Worm (Caenorhabditis elegans) whole organism, late embryonic: Measurements from ENCODE around the gene oma-2.
A peak's percentile ranks its signal among the peaks of the same experiment; 100 is the strongest.

Source experiments
- C08G9.2 ChIP-seq: sonication (generic microtip); optimal IDR thresholded peaks from 2 replicates; lab custom pipeline; 2016; ENCODE audit warnings: mild to moderate bottlenecking, missing genetic modification characterization, moderate library complexity, missing compliant biosample characterization
- C38D4.7 ChIP-seq: fragments of 200-800 bp; sonication (Bioruptor generic); optimal IDR thresholded peaks from 2 replicates; lab custom pipeline; 2018; ENCODE audit warnings: mild to moderate bottlenecking, missing genetic modification characterization, moderate library complexity, missing compliant biosample characterization
- K09A11.1 ChIP-seq: sonication (generic microtip); optimal IDR thresholded peaks from 2 replicates; lab custom pipeline; 2017; ENCODE audit warnings: antibody characterized with exemption, mild to moderate bottlenecking, missing genetic modification characterization, missing compliant biosample characterization; ENCODE audit not compliant: insufficient read depth
- ahr-1 ChIP-seq: sonication (generic microtip); optimal IDR thresholded peaks from 2 replicates; lab custom pipeline; 2016; ENCODE audit warnings: missing genetic modification characterization, missing compliant biosample characterization
- ama-1 ChIP-seq: fragments of 150-350 bp; optimal IDR thresholded peaks from 2 replicates; lab custom pipeline; 2014
- ceh-22 ChIP-seq: sonication (generic microtip); optimal IDR thresholded peaks from 2 replicates; lab custom pipeline; 2017; ENCODE audit warnings: missing biosample characterization, missing genetic modification characterization
- ceh-31 ChIP-seq: sonication (generic microtip); optimal IDR thresholded peaks from 2 replicates; lab custom pipeline; 2016; ENCODE audit warnings: missing genetic modification characterization, missing compliant biosample characterization
- ceh-34 ChIP-seq: sonication (generic microtip); optimal IDR thresholded peaks from 2 replicates; lab custom pipeline; 2016; ENCODE audit warnings: mild to moderate bottlenecking, missing genetic modification characterization, missing compliant biosample characterization
- ceh-45 ChIP-seq: fragments of 200-800 bp; sonication (Bioruptor generic); IDR thresholded peaks from 2 replicates; pipeline ENCODE4 v1.3.6; 2022; ENCODE audit warnings: missing genetic modification reagents, missing genetic modification characterization, missing compliant biosample characterization
- ceh-9 ChIP-seq: sonication (generic microtip); optimal IDR thresholded peaks from 2 replicates; lab custom pipeline; 2016; ENCODE audit warnings: mild to moderate bottlenecking, missing genetic modification characterization, inconsistent platforms, missing compliant biosample characterization
- dmd-4 ChIP-seq: sonication (generic microtip); optimal IDR thresholded peaks from 2 replicates; lab custom pipeline; 2016; ENCODE audit warnings: borderline replicate concordance, missing genetic modification characterization, missing compliant biosample characterization
- dve-1 ChIP-seq: sonication (generic microtip); optimal IDR thresholded peaks from 2 replicates; lab custom pipeline; 2017; ENCODE audit warnings: antibody characterized with exemption, mild to moderate bottlenecking, missing genetic modification characterization, missing compliant biosample characterization
- elt-4 ChIP-seq: sonication (generic microtip); optimal IDR thresholded peaks from 2 replicates; lab custom pipeline; 2016; ENCODE audit warnings: missing genetic modification characterization, missing compliant biosample characterization
- eyg-1 ChIP-seq: sonication (generic microtip); optimal IDR thresholded peaks from 2 replicates; lab custom pipeline; 2016; ENCODE audit warnings: missing genotype, missing genetic modification characterization, missing compliant biosample characterization
- fkh-10 ChIP-seq: fragments of 150-350 bp; optimal IDR thresholded peaks from 2 replicates; lab custom pipeline; 2014; ENCODE audit warnings: missing biosample characterization, missing genetic modification reagents, missing genetic modification characterization
- fkh-6 ChIP-seq: sonication (generic microtip); optimal IDR thresholded peaks from 2 replicates; lab custom pipeline; 2016; ENCODE audit warnings: missing genetic modification characterization, missing compliant biosample characterization
- gmeb-2 ChIP-seq: sonication (generic microtip); optimal IDR thresholded peaks from 2 replicates; lab custom pipeline; 2016; ENCODE audit warnings: missing genetic modification characterization, inconsistent platforms, missing compliant biosample characterization
- hlh-6 ChIP-seq: sonication (generic microtip); optimal IDR thresholded peaks from 2 replicates; lab custom pipeline; 2016; ENCODE audit warnings: missing genotype, missing genetic modification characterization, missing compliant biosample characterization
- lim-6 ChIP-seq: sonication (generic microtip); optimal IDR thresholded peaks from 2 replicates; lab custom pipeline; 2016; ENCODE audit warnings: missing genetic modification characterization, missing compliant biosample characterization
- lin-11 ChIP-seq: fragments of 200-800 bp; sonication (Bioruptor generic); optimal IDR thresholded peaks from 2 replicates; lab custom pipeline; 2018; ENCODE audit warnings: mild to moderate bottlenecking, missing genetic modification characterization, missing compliant biosample characterization
- madf-2 ChIP-seq: sonication (generic microtip); optimal IDR thresholded peaks from 2 replicates; lab custom pipeline; 2017; ENCODE audit warnings: missing genetic modification characterization, missing compliant biosample characterization
- odd-2 ChIP-seq: sonication (generic microtip); optimal IDR thresholded peaks from 2 replicates; lab custom pipeline; 2017; ENCODE audit warnings: antibody characterized with exemption, mild to moderate bottlenecking, missing genetic modification characterization, missing compliant biosample characterization
- pat-9 ChIP-seq: fragments of 200-800 bp; sonication (Bioruptor generic); optimal IDR thresholded peaks from 2 replicates; lab custom pipeline; 2018; ENCODE audit warnings: mild to moderate bottlenecking, missing genetic modification characterization, moderate library complexity, missing compliant biosample characterization
- pha-2 ChIP-seq: sonication (generic microtip); optimal IDR thresholded peaks from 2 replicates; lab custom pipeline; 2017; ENCODE audit warnings: mild to moderate bottlenecking, missing genetic modification characterization, missing compliant biosample characterization
- pha-4 ChIP-seq: fragments of 150-350 bp; optimal IDR thresholded peaks from 2 replicates; lab custom pipeline; 2018; ENCODE audit warnings: missing biosample characterization, missing genetic modification reagents, missing genetic modification characterization
- rnt-1 ChIP-seq: sonication (generic microtip); optimal IDR thresholded peaks from 2 replicates; lab custom pipeline; 2016; ENCODE audit warnings: missing genetic modification characterization, missing compliant biosample characterization
- sdc-2 ChIP-seq: sonication (generic microtip); optimal IDR thresholded peaks from 2 replicates; lab custom pipeline; 2016; ENCODE audit warnings: missing genotype, missing genetic modification characterization, missing compliant biosample characterization
- sox-2 ChIP-seq: fragments of 200-800 bp; sonication (Bioruptor generic); IDR thresholded peaks from 2 replicates; pipeline ENCODE4 v1.3.6; 2022; ENCODE audit warnings: missing genetic modification reagents, missing genetic modification characterization, missing compliant biosample characterization
- syd-9 ChIP-seq: sonication (generic microtip); optimal IDR thresholded peaks from 2 replicates; lab custom pipeline; 2016; ENCODE audit warnings: mild to moderate bottlenecking, missing genetic modification characterization, moderate library complexity, missing compliant biosample characterization
- tbx-2 ChIP-seq: sonication (generic microtip); optimal IDR thresholded peaks from 2 replicates; lab custom pipeline; 2016; ENCODE audit warnings: missing genetic modification characterization, missing compliant biosample characterization
- tbx-7 ChIP-seq: sonication (generic microtip); optimal IDR thresholded peaks from 2 replicates; lab custom pipeline; 2016; ENCODE audit warnings: missing genotype, missing genetic modification characterization, missing compliant biosample characterization
- unc-3 ChIP-seq, 2 experiments: fragments of 200-800 bp in 1 of 2; sonication (Bioruptor generic) in 1 of 2; sonication (generic microtip) in 1 of 2; conservative IDR thresholded peaks in 1 of 2; optimal IDR thresholded peaks in 1 of 2; 2 replicates each; pipeline versions ENCODE4 v1.3.6 to Lab custom; 2016 to 2022; ENCODE audit warnings: missing compliant biosample characterization in 2 of 2, missing genetic modification characterization in 2 of 2, missing genetic modification reagents in 1 of 2
- unc-42 ChIP-seq: sonication (generic microtip); optimal IDR thresholded peaks from 2 replicates; lab custom pipeline; 2016; ENCODE audit warnings: missing genotype, missing genetic modification characterization, missing compliant biosample characterization
- unc-55 ChIP-seq: sonication (generic microtip); optimal IDR thresholded peaks from 2 replicates; lab custom pipeline; 2017; ENCODE audit warnings: missing biosample characterization, missing genetic modification reagents, missing genetic modification characterization
- unc-86 ChIP-seq: sonication (generic microtip); optimal IDR thresholded peaks from 2 replicates; lab custom pipeline; 2016; ENCODE audit warnings: missing genetic modification characterization, missing compliant biosample characterization
- ztf-16 ChIP-seq: sonication (generic microtip); optimal IDR thresholded peaks from 2 replicates; lab custom pipeline; 2017; ENCODE audit warnings: missing genetic modification characterization, missing compliant biosample characterization

Gene oma-2

ce11 chrV:8046706-8047105, 17.5 kb downstream of the oma-2 start, which contains the start of gene ZC513.3:
Gene ZC513.3 (plus strand): TSS chrV:8047006.
- no peak for TF ChIP-seq rnt-1 (tag; lab: Kevin White, UChicago)

ce11 chrV:8050059-8050677, 20.9 kb downstream of the oma-2 start:
- peak; percentile 14 for TF ChIP-seq dmd-4 (tag; lab: Kevin White, UChicago)
- peak; percentile 74 for TF ChIP-seq elt-4 (tag; lab: Kevin White, UChicago)
- TF ChIP-seq syd-9, result no peak
- no peak for TF ChIP-seq ceh-34 (tag; lab: Kevin White, UChicago)
- TF ChIP-seq fkh-6 (tag; lab: Kevin White, UChicago), result no peak
- no peak for TF ChIP-seq hlh-6 (tag; lab: Kevin White, UChicago)
- no peak for TF ChIP-seq eyg-1 (tag; lab: Kevin White, UChicago)
- TF ChIP-seq pha-4 (tag; lab: Kevin White, UChicago), result no peak
- no peak for TF ChIP-seq pha-2 (tag; lab: Kevin White, UChicago)

- no peak for TF ChIP-seq sdc-2
- no peak for TF ChIP-seq tbx-2 (tag; lab: Kevin White, UChicago)
- no peak for TF ChIP-seq ceh-9 (tag; lab: Kevin White, UChicago)
- no peak for TF ChIP-seq unc-42 (tag; lab: Kevin White, UChicago)
- TF ChIP-seq lim-6 (tag; lab: Kevin White, UChicago), result no peak
- no peak for TF ChIP-seq unc-86 (tag; lab: Kevin White, UChicago)
- no peak for TF ChIP-seq sox-2 (GFP tag; lab: Robert Waterston, UW)
- no peak for TF ChIP-seq unc-55
- TF ChIP-seq C08G9.2 (tag; lab: Kevin White, UChicago), result no peak
- TF ChIP-seq ama-1 (lab: Kevin White, UChicago), result no peak
- TF ChIP-seq K09A11.1, result no peak
- no peak for TF ChIP-seq fkh-10
- TF ChIP-seq madf-2, result no peak
- TF ChIP-seq lin-11, result no peak
- TF ChIP-seq ahr-1 (tag; lab: Kevin White, UChicago), result no peak
- TF ChIP-seq pha-2 (tag; lab: Kevin White, UChicago), result no peak
- no peak for TF ChIP-seq C38D4.7 (GFP tag; lab: Kevin White, UChicago)
- TF ChIP-seq ceh-45 (GFP tag; lab: Robert Waterston, UW), result no peak
- TF ChIP-seq unc-3 (GFP tag; conservative IDR thresholded peaks at IDR 0.05; lab: Robert Waterston, UW), result no peak
- TF ChIP-seq unc-3 (tag; optimal IDR thresholded peaks at IDR 0.05; lab: Kevin White, UChicago), result no peak
- TF ChIP-seq gmeb-2 (tag; lab: Kevin White, UChicago), result no peak
Observed at ce11 chrV:8050811-8051210, 21.6 kb downstream of the oma-2 start, which contains the start of gene col-43. Gene col-43 (minus strand): TSS chrV:8050911.

ce11 chrV:8051851-8052250, 22.6 kb downstream of the oma-2 start, which contains the start of gene sth-1:
Gene sth-1 (plus strand): TSS chrV:8052151.
- TF ChIP-seq eyg-1 (tag; lab: Kevin White, UChicago) (no peak), ztf-16 (no peak), pat-9 (tag; lab: Kevin White, UChicago) (no peak), sox-2 (GFP tag; lab: Robert Waterston, UW) (no peak), unc-3 (GFP tag; conservative IDR thresholded peaks at IDR 0.05; lab: Robert Waterston, UW) (no peak), unc-3 (tag; optimal IDR thresholded peaks at IDR 0.05; lab: Kevin White, UChicago) (no peak), fkh-10 (no peak)

ce11 chrV:8054130-8054529, 24.9 kb downstream of the oma-2 start, which contains the start of gene ZC513.2:
Gene ZC513.2 (plus strand): TSS chrV:8054430.
- TF ChIP-seq dve-1 (tag; lab: Kevin White, UChicago), result no peak
- no peak for TF ChIP-seq ceh-31 (tag; lab: Kevin White, UChicago)
- TF ChIP-seq odd-2 (tag; lab: Kevin White, UChicago), result no peak
- TF ChIP-seq tbx-7 (tag; lab: Kevin White, UChicago), result no peak
- TF ChIP-seq ceh-22 (tag; lab: Kevin White, UChicago), result no peak
- no peak for TF ChIP-seq eyg-1 (tag; lab: Kevin White, UChicago)
- no peak for TF ChIP-seq hlh-6 (tag; lab: Kevin White, UChicago)
